Worm (Caenorhabditis elegans) whole organism, L1 larva: ENCODE measurements around the gene C05C10.3.
A peak's percentile ranks its signal among the peaks of the same experiment; 100 is the strongest.

Experiments used
- C04F5.9 ChIP-seq: sonication (generic microtip); optimal IDR thresholded peaks from 2 replicates; lab custom pipeline; 2016; ENCODE audit warnings: missing genetic modification characterization, missing compliant biosample characterization
- C34B4.2 ChIP-seq: sonication (generic microtip); optimal IDR thresholded peaks from 2 replicates; lab custom pipeline; 2017; ENCODE audit warnings: mild to moderate bottlenecking, missing genetic modification characterization, missing compliant biosample characterization
- aly-2 ChIP-seq: fragments of 150-350 bp; optimal IDR thresholded peaks from 2 replicates; lab custom pipeline; 2014; ENCODE audit warnings: missing biosample characterization, missing genetic modification characterization
- ama-1 ChIP-seq: fragments of 150-350 bp; optimal IDR thresholded peaks from 2 replicates; lab custom pipeline; 2014
- ceh-88 ChIP-seq: fragments of 200-800 bp; sonication (Bioruptor generic); IDR thresholded peaks from 2 replicates; pipeline ENCODE4 v1.3.6; 2022; ENCODE audit warnings: missing genetic modification characterization, missing compliant biosample characterization
- efl-1 ChIP-seq, 4 experiments: fragments of 150-350 bp; optimal IDR thresholded peaks in 3 of 4; peaks in 1 of 4; 1 replicate in 1 of 4; 2 replicates in 3 of 4; lab custom pipeline; 2014; ENCODE audit warnings: missing biosample characterization in 2 of 4, missing genetic modification characterization in 2 of 4, missing genetic modification reagents in 2 of 4
- efl-3 ChIP-seq: fragments of 200-800 bp; sonication (Bioruptor generic); optimal IDR thresholded peaks from 2 replicates; lab custom pipeline; 2018; ENCODE audit warnings: mild to moderate bottlenecking, missing genetic modification characterization, missing compliant biosample characterization
- egl-13 ChIP-seq: sonication (generic microtip); optimal IDR thresholded peaks from 2 replicates; lab custom pipeline; 2016; ENCODE audit warnings: missing genotype, missing genetic modification reagents, missing genetic modification characterization, missing compliant biosample characterization
- elt-2 ChIP-seq: sonication (generic microtip); optimal IDR thresholded peaks from 2 replicates; lab custom pipeline; 2016; ENCODE audit warnings: missing genetic modification characterization, mild to moderate bottlenecking, inconsistent platforms, missing compliant biosample characterization, missing genetic modification reagents
- fkh-4 ChIP-seq: sonication (generic microtip); optimal IDR thresholded peaks from 2 replicates; lab custom pipeline; 2016; ENCODE audit warnings: missing compliant biosample characterization, missing genetic modification characterization, borderline replicate concordance
- hlh-17 ChIP-seq: fragments of 200-800 bp; sonication (Bioruptor generic); optimal IDR thresholded peaks from 2 replicates; lab custom pipeline; 2018; ENCODE audit warnings: missing genetic modification characterization, mild to moderate bottlenecking, missing compliant biosample characterization, moderate library complexity, borderline replicate concordance
- hpl-2 ChIP-seq: fragments of 150-350 bp; optimal IDR thresholded peaks from 2 replicates; lab custom pipeline; 2014; ENCODE audit warnings: missing biosample characterization, missing genetic modification reagents, missing genetic modification characterization
- isw-1 ChIP-seq: fragments of 200-800 bp; sonication (Bioruptor generic); IDR thresholded peaks from 2 replicates; pipeline ENCODE4 v1.3.6; 2022; ENCODE audit warnings: missing genetic modification characterization, missing compliant biosample characterization
- jun-1 ChIP-seq: fragments of 150-350 bp; optimal IDR thresholded peaks from 2 replicates; lab custom pipeline; 2014; ENCODE audit warnings: missing biosample characterization, missing genetic modification reagents, missing genetic modification characterization
- lin-35 ChIP-seq, 2 experiments: fragments of 150-350 bp; optimal IDR thresholded peaks; 2 replicates each; lab custom pipeline; 2014; ENCODE audit warnings: missing biosample characterization in 2 of 2, missing genetic modification characterization in 2 of 2, missing genetic modification reagents in 2 of 2
- lin-39 ChIP-seq: fragments of 150-350 bp; optimal IDR thresholded peaks from 2 replicates; lab custom pipeline; 2014; ENCODE audit warnings: missing biosample characterization, missing genetic modification reagents, missing genetic modification characterization
- lir-3 ChIP-seq: sonication (generic microtip); optimal IDR thresholded peaks from 2 replicates; lab custom pipeline; 2016; ENCODE audit warnings: mild to moderate bottlenecking, missing genetic modification characterization, moderate library complexity, missing compliant biosample characterization; ENCODE audit not compliant: poor library complexity
- lsy-2 ChIP-seq, 2 experiments: fragments of 150-350 bp; optimal IDR thresholded peaks; 2 replicates each; lab custom pipeline; 2014; ENCODE audit warnings: missing biosample characterization in 2 of 2, missing genetic modification characterization in 2 of 2
- mdl-1 ChIP-seq, 2 experiments: fragments of 150-350 bp; optimal IDR thresholded peaks; 2 replicates each; lab custom pipeline; 2014 to 2017; ENCODE audit warnings: missing biosample characterization in 2 of 2, missing genetic modification characterization in 2 of 2, inconsistent platforms in 1 of 2
- nhr-12 ChIP-seq: sonication (generic microtip); optimal IDR thresholded peaks from 2 replicates; lab custom pipeline; 2017; ENCODE audit warnings: missing biosample characterization, missing genetic modification characterization
- nhr-19 ChIP-seq: fragments of 200-800 bp; sonication (Bioruptor generic); conservative IDR thresholded peaks from 2 replicates; pipeline ENCODE4 v1.3.6; 2022; ENCODE audit warnings: missing genetic modification characterization, missing compliant biosample characterization
- nhr-71 ChIP-seq: sonication (generic microtip); optimal IDR thresholded peaks from 2 replicates; lab custom pipeline; 2016; ENCODE audit warnings: mild to moderate bottlenecking, missing genetic modification characterization, moderate library complexity, missing compliant biosample characterization
- nhr-76 ChIP-seq: sonication (generic microtip); optimal IDR thresholded peaks from 2 replicates; lab custom pipeline; 2017; ENCODE audit warnings: missing biosample characterization, missing genetic modification characterization
- nhr-85 ChIP-seq: sonication (generic microtip); peaks from one replicate; lab custom pipeline; 2016; ENCODE audit warnings: missing genetic modification characterization, inconsistent platforms, missing compliant biosample characterization
- nhr-90 ChIP-seq: sonication (generic microtip); optimal IDR thresholded peaks from 2 replicates; lab custom pipeline; 2016; ENCODE audit warnings: mild to moderate bottlenecking, missing genetic modification characterization, missing compliant biosample characterization; ENCODE audit not compliant: poor library complexity
- rnt-1 ChIP-seq: sonication (generic microtip); optimal IDR thresholded peaks from 2 replicates; lab custom pipeline; 2016; ENCODE audit warnings: mild to moderate bottlenecking, missing genetic modification characterization, moderate library complexity, missing compliant biosample characterization
- snu-23 ChIP-seq: sonication (generic microtip); optimal IDR thresholded peaks from 2 replicates; lab custom pipeline; 2016; ENCODE audit warnings: missing genetic modification characterization, missing compliant biosample characterization
- sox-4 ChIP-seq: sonication (generic microtip); optimal IDR thresholded peaks from 2 replicates; lab custom pipeline; 2016; ENCODE audit warnings: missing genetic modification characterization, missing compliant biosample characterization
- swsn-7 ChIP-seq: sonication (generic microtip); optimal IDR thresholded peaks from 2 replicates; lab custom pipeline; 2016; ENCODE audit warnings: missing genetic modification characterization, missing compliant biosample characterization
- tlp-1 ChIP-seq: fragments of 150-350 bp; optimal IDR thresholded peaks from 2 replicates; lab custom pipeline; 2014; ENCODE audit warnings: missing biosample characterization, missing genetic modification characterization
- unc-62 ChIP-seq: fragments of 150-350 bp; optimal IDR thresholded peaks from 2 replicates; lab custom pipeline; 2014; ENCODE audit warnings: missing biosample characterization, missing genetic modification reagents, missing genetic modification characterization
- unc-98 ChIP-seq: fragments of 200-800 bp; sonication (Bioruptor generic); IDR thresholded peaks from 2 replicates; pipeline ENCODE4 v1.3.6; 2022; ENCODE audit warnings: missing genetic modification characterization, missing compliant biosample characterization
- vab-15 ChIP-seq: sonication (generic microtip); optimal IDR thresholded peaks from 2 replicates; lab custom pipeline; 2017; ENCODE audit warnings: missing genotype, mild to moderate bottlenecking, missing genetic modification characterization, missing compliant biosample characterization
- xbp-1 ChIP-seq: sonication (generic microtip); optimal IDR thresholded peaks from 2 replicates; lab custom pipeline; 2016; ENCODE audit warnings: missing genetic modification characterization, missing compliant biosample characterization
- zip-4 ChIP-seq: fragments of 200-800 bp; sonication (Bioruptor generic); optimal IDR thresholded peaks from 2 replicates; lab custom pipeline; 2018; ENCODE audit warnings: mild to moderate bottlenecking, missing genetic modification characterization, moderate library complexity, missing compliant biosample characterization

The C05C10.3 gene

DNA sequence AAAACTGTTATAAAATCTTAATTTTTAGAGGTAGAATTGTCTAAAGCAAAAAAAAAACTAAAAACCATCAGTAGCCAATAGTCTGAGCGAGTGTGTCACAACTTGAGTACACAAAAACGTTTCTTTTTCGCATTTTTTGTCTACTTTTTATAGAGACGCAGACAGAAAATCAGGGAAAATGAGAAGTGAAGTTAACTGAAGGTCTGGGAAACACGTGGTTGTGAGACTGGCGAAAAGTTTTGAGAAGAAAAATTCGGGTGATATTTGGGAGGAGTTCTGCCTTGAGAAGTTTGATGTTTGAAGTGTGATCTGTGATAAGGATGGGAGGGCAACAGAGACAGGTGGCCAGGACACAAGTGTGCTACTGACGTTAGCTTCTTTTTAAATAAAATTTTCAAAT, 918 bp upstream of the C05C10.3 start (continued):
- peak; percentile 83 for TF ChIP-seq nhr-90 (tag; lab: Kevin White, UChicago)
- TF ChIP-seq snu-23 (GFP tag; lab: Kevin White, UChicago), result peak; percentile 94
- peak; percentile 20 for TF ChIP-seq C04F5.9 (tag; lab: Kevin White, UChicago)
- TF ChIP-seq sox-4, result no peak
- no peak for TF ChIP-seq jun-1 (tag; lab: Kevin White, UChicago)
- 0 out of 2 replicates have a peak, but pooled peaks have one; percentile 3 for TF ChIP-seq isw-1 (GFP tag; lab: Robert Waterston, UW)
- TF ChIP-seq nhr-71 (tag; lab: Kevin White, UChicago), result peak; percentile 97
- peak; percentile 42 for TF ChIP-seq lin-39
- no peak for TF ChIP-seq efl-3 (GFP tag; lab: Kevin White, UChicago)
- TF ChIP-seq elt-2 (tag; lab: Kevin White, UChicago), result peak; percentile 54

ce11 chrII:9935664-9936063, 1.0 kb downstream of the C05C10.3 start:
- TF ChIP-seq zip-4 (GFP tag; lab: Kevin White, UChicago), result no peak
- TF ChIP-seq nhr-85 (tag; lab: Kevin White, UChicago), result peak; percentile 62
- TF ChIP-seq nhr-76 (tag; lab: Kevin White, UChicago), result no peak
- TF ChIP-seq hpl-2, result no peak
- no peak for TF ChIP-seq fkh-4 (tag; lab: Kevin White, UChicago)

ce11 chrII:9935044-9935599, 1.6 kb downstream of the C05C10.3 start:
- no peak for TF ChIP-seq C34B4.2 (tag; lab: Kevin White, UChicago)
- TF ChIP-seq C04F5.9 (tag; lab: Kevin White, UChicago), result no peak
- TF ChIP-seq xbp-1 (tag; lab: Kevin White, UChicago), result no peak
- TF ChIP-seq hlh-17 (GFP tag; lab: Kevin White, UChicago), result no peak
- no peak for TF ChIP-seq swsn-7 (tag; lab: Kevin White, UChicago)
- no peak for TF ChIP-seq egl-13
- TF ChIP-seq jun-1 (tag; lab: Kevin White, UChicago), result no peak
- TF ChIP-seq efl-3 (GFP tag; lab: Kevin White, UChicago), result no peak
- TF ChIP-seq nhr-19 (GFP tag; lab: Robert Waterston, UW), result peak; percentile 19; the same call in 1 of the 2 replicates
- TF ChIP-seq ceh-88 (GFP tag; lab: Robert Waterston, UW), result no peak
- TF ChIP-seq vab-15 (tag; lab: Kevin White, UChicago), result no peak
- no peak for TF ChIP-seq nhr-12
- TF ChIP-seq rnt-1 (tag; lab: Kevin White, UChicago), result peak; percentile 0
- peak; percentile 37 for TF ChIP-seq nhr-85 (tag; lab: Kevin White, UChicago)
- no peak for TF ChIP-seq lir-3 (tag; lab: Kevin White, UChicago)
- TF ChIP-seq efl-1 (optimal IDR thresholded peaks at IDR 0.05; lab: Kevin White, UChicago), result no peak
- peak in 1 of 2 experiments; percentile 57 for TF ChIP-seq efl-1 (GFP tag; optimal IDR thresholded peaks at IDR 0.05 in 1 of 2; lab: Kevin White, UChicago)
- TF ChIP-seq unc-98 (GFP tag; lab: Robert Waterston, UW), result no peak
- peak; percentile 54 for TF ChIP-seq ama-1 (lab: Kevin White, UChicago)
- no peak for TF ChIP-seq aly-2 (tag; lab: Kevin White, UChicago)
- TF ChIP-seq elt-2 (tag; lab: Kevin White, UChicago), result peak; percentile 63
- no peak for TF ChIP-seq tlp-1 (tag; lab: Kevin White, UChicago)
- peak; percentile 70 for TF ChIP-seq nhr-71 (tag; lab: Kevin White, UChicago)
- no peak for TF ChIP-seq mdl-1 (tag; optimal IDR thresholded peaks at IDR 0.05; lab: Kevin White, UChicago)
- peak in 1 of 2 experiments; percentile 11 for TF ChIP-seq lin-35 (GFP tag; optimal IDR thresholded peaks at IDR 0.05; lab: Kevin White, UChicago)
- TF ChIP-seq lsy-2 (tag; optimal IDR thresholded peaks at IDR 0.05; lab: Kevin White, UChicago), result peak in 1 of 2 experiments; percentile 14
- TF ChIP-seq fkh-4 (tag; lab: Kevin White, UChicago), result no peak

DNA sequence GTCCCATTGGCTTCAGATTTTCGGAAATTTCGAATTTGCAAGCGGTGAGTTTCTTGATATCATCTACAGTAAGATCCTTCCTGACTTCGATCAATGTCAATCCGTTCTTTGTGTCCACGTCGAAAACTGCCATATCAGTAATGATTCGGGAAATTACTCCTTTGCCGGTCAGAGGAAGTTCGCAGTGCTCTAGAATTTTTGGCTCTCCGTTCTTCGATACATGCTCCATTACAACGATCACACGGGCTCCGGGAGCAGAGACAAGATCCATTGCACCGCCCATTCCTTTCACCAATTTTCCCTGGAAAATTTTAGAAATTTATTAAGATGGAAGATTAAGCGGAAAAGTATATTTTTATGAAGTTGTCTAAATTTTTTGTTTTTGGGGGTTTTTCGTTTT, 2.1 kb downstream of the C05C10.3 start:
- peak; percentile 28 for TF ChIP-seq hlh-17 (GFP tag; lab: Kevin White, UChicago)
- TF ChIP-seq unc-62 (GFP tag; lab: Kevin White, UChicago), result no peak
